Fruit fly (Drosophila melanogaster) whole organism, embryonic: ENCODE results near the gene AstC.

ENCODE experiments used
- CG10366 ChIP-seq: fragments of 200-800 bp; sonication (Bioruptor generic); IDR thresholded peaks from 2 replicates; pipeline ENCODE4 v1.3.6; 2022; ENCODE audit warnings: missing biosample characterization, missing genetic modification characterization
- CG10565 ChIP-seq: fragments of 200-800 bp; sonication (Bioruptor generic); optimal IDR thresholded peaks from 3 replicates; lab custom pipeline; 2016; ENCODE audit warnings: missing biosample characterization, mild to moderate bottlenecking, missing genetic modification characterization
- CG12104 ChIP-seq: fragments of 200-800 bp; sonication (Bioruptor generic); optimal IDR thresholded peaks from 3 replicates; lab custom pipeline; 2016; ENCODE audit warnings: missing biosample characterization, missing genetic modification characterization
- CG12155 ChIP-seq: fragments of 200-800 bp; sonication (Bioruptor generic); optimal IDR thresholded peaks from 3 replicates; lab custom pipeline; 2016; ENCODE audit warnings: missing biosample characterization, missing genetic modification characterization
- CG12391 ChIP-seq: fragments of 200-800 bp; sonication (Bioruptor generic); optimal IDR thresholded peaks from 3 replicates; lab custom pipeline; 2018; ENCODE audit warnings: missing biosample characterization, mild to moderate bottlenecking, missing genetic modification characterization, moderate library complexity
- CG1603 ChIP-seq: fragments of 200-800 bp; sonication (Bioruptor generic); optimal IDR thresholded peaks from 2 replicates; lab custom pipeline; 2019; ENCODE audit warnings: missing biosample characterization, mild to moderate bottlenecking, missing genetic modification characterization, moderate library complexity
- CG16863 ChIP-seq: fragments of 200-800 bp; sonication (Bioruptor generic); optimal IDR thresholded peaks from 3 replicates; lab custom pipeline; 2016; ENCODE audit warnings: missing biosample characterization, missing genetic modification characterization
- CG17385 ChIP-seq: fragments of 200-800 bp; sonication (Bioruptor generic); optimal IDR thresholded peaks from 3 replicates; lab custom pipeline; 2018; ENCODE audit warnings: missing biosample characterization, mild to moderate bottlenecking, missing genetic modification characterization
- CG1792 ChIP-seq: fragments of 200-800 bp; sonication (Bioruptor generic); optimal IDR thresholded peaks from 2 replicates; lab custom pipeline; 2016; ENCODE audit warnings: missing biosample characterization, missing genetic modification characterization
- CG18599 ChIP-seq: fragments of 200-800 bp; sonication (Bioruptor generic); optimal IDR thresholded peaks from 3 replicates; lab custom pipeline; 2017; ENCODE audit warnings: missing biosample characterization, missing genetic modification characterization, mild to moderate bottlenecking, moderate library complexity, missing genetic modification reagents
- CG2199 ChIP-seq: fragments of 200-800 bp; sonication (Bioruptor generic); IDR thresholded peaks from 3 replicates; pipeline ENCODE4 v1.3.6; 2022; ENCODE audit warnings: missing biosample characterization, missing genetic modification characterization
- CG3065 ChIP-seq: fragments of 200-800 bp; sonication (Bioruptor generic); optimal IDR thresholded peaks from 2 replicates; lab custom pipeline; 2016; ENCODE audit warnings: missing biosample characterization, missing genetic modification characterization
- CG32767 ChIP-seq: fragments of 200-800 bp; sonication (Bioruptor generic); IDR thresholded peaks from 2 replicates; pipeline ENCODE4 v1.3.6; 2022; ENCODE audit warnings: missing biosample characterization, missing genetic modification characterization
- CG3995 ChIP-seq: fragments of 200-800 bp; sonication (Bioruptor generic); optimal IDR thresholded peaks from 3 replicates; lab custom pipeline; 2016; ENCODE audit warnings: missing biosample characterization, missing genetic modification characterization
- CG4424 ChIP-seq: fragments of 200-800 bp; sonication (Bioruptor generic); optimal IDR thresholded peaks from 3 replicates; lab custom pipeline; 2016; ENCODE audit warnings: missing biosample characterization, missing genetic modification characterization
- CG6689 ChIP-seq: fragments of 200-800 bp; sonication (Bioruptor generic); IDR thresholded peaks from 2 replicates; pipeline ENCODE4 v1.3.6; 2022; ENCODE audit warnings: missing biosample characterization, missing genetic modification characterization
- CG7928 ChIP-seq: fragments of 200-800 bp; sonication (Bioruptor generic); optimal IDR thresholded peaks from 2 replicates; lab custom pipeline; 2017; ENCODE audit warnings: missing biosample characterization, mild to moderate bottlenecking, missing genetic modification characterization
- CG8765 ChIP-seq: fragments of 200-800 bp; sonication (Bioruptor generic); IDR thresholded peaks from 2 replicates; pipeline ENCODE4 v1.3.6; 2022; ENCODE audit warnings: missing biosample characterization, missing genetic modification characterization
- CG8924 ChIP-seq: fragments of 200-800 bp; optimal IDR thresholded peaks from 3 replicates; lab custom pipeline; 2019; ENCODE audit warnings: missing biosample characterization, mild to moderate bottlenecking, missing genetic modification characterization, moderate library complexity
- CG9437 ChIP-seq: fragments of 200-800 bp; sonication (Bioruptor generic); optimal IDR thresholded peaks from 2 replicates; lab custom pipeline; 2018; ENCODE audit warnings: missing biosample characterization, mild to moderate bottlenecking, missing genetic modification characterization
- CrebB ChIP-seq: fragments of 200-800 bp; sonication (Bioruptor generic); optimal IDR thresholded peaks from 3 replicates; lab custom pipeline; 2018; ENCODE audit warnings: missing biosample characterization, mild to moderate bottlenecking, missing genetic modification characterization
- D19B ChIP-seq: fragments of 200-800 bp; sonication (Bioruptor generic); optimal IDR thresholded peaks from 2 replicates; lab custom pipeline; 2017; ENCODE audit warnings: missing biosample characterization, mild to moderate bottlenecking, missing genetic modification characterization
- Dbx ChIP-seq: fragments of 200-800 bp; sonication (Bioruptor generic); IDR thresholded peaks from 3 replicates; pipeline ENCODE4 v1.3.6; 2022; ENCODE audit warnings: missing biosample characterization, missing genetic modification characterization
- Dip3 ChIP-seq: fragments of 200-800 bp; sonication (Bioruptor generic); optimal IDR thresholded peaks from 3 replicates; lab custom pipeline; 2016; ENCODE audit warnings: missing biosample characterization, missing genetic modification characterization
- H2.0 ChIP-seq: fragments of 200-800 bp; sonication (Bioruptor generic); IDR thresholded peaks from 2 replicates; pipeline ENCODE4 v1.3.6; 2022; ENCODE audit warnings: missing biosample characterization, missing genetic modification characterization
- Hmx ChIP-seq: fragments of 200-800 bp; sonication (Bioruptor generic); optimal IDR thresholded peaks from 2 replicates; lab custom pipeline; 2016; ENCODE audit warnings: missing biosample characterization, missing genetic modification characterization
- MESR4 ChIP-seq: fragments of 200-800 bp; sonication (Bioruptor generic); optimal IDR thresholded peaks from 2 replicates; lab custom pipeline; 2018; ENCODE audit warnings: missing biosample characterization, mild to moderate bottlenecking, missing genetic modification characterization, moderate library complexity
- Oaz ChIP-seq: fragments of 200-800 bp; sonication (Bioruptor generic); IDR thresholded peaks from 2 replicates; pipeline ENCODE4 v1.3.6; 2022; ENCODE audit warnings: missing biosample characterization, missing genetic modification characterization
- Pdp1 ChIP-seq, 2 experiments: fragments of 200-800 bp; sonication (Bioruptor generic); optimal IDR thresholded peaks; 3 replicates each; lab custom pipeline; 2016; ENCODE audit warnings: missing biosample characterization in 2 of 2, missing genetic modification characterization in 2 of 2, mild to moderate bottlenecking in 1 of 2, moderate library complexity in 1 of 2
- Side ChIP-seq: fragments of 200-800 bp; sonication (Bioruptor generic); optimal IDR thresholded peaks from 2 replicates; lab custom pipeline; 2016; ENCODE audit warnings: missing biosample characterization, missing genetic modification characterization
- Taf1 ChIP-seq: fragments of 200-800 bp; sonication (Bioruptor generic); IDR thresholded peaks from 2 replicates; pipeline ENCODE4 v1.3.6; 2022; ENCODE audit warnings: missing biosample characterization, missing genetic modification characterization
- Trl ChIP-seq, 3 experiments: fragments of >200 bp in 2 of 3; fragments of 200-800 bp in 1 of 3; sonication (Bioruptor generic) in 1 of 3; optimal IDR thresholded peaks; 2 replicates in 1 of 3; 3 replicates in 2 of 3; lab custom pipeline; 2016 to 2017; ENCODE audit warnings: missing biosample characterization in 1 of 3, missing genetic modification characterization in 1 of 3
- ara ChIP-seq: fragments of 200-800 bp; sonication (Bioruptor generic); IDR thresholded peaks from 2 replicates; pipeline ENCODE4 v1.3.6; 2022; ENCODE audit warnings: missing biosample characterization, missing genetic modification characterization
- az2 ChIP-seq: fragments of 200-800 bp; sonication (Bioruptor generic); optimal IDR thresholded peaks from 3 replicates; lab custom pipeline; 2016; ENCODE audit warnings: missing biosample characterization, missing genetic modification characterization
- bbx ChIP-seq: fragments of 200-800 bp; sonication (Bioruptor generic); IDR thresholded peaks from 2 replicates; pipeline ENCODE4 v1.3.6; 2022; ENCODE audit warnings: missing biosample characterization, missing genetic modification characterization; ENCODE audit not compliant: partially characterized antibody
- bowl ChIP-seq: fragments of 200-800 bp; sonication (Bioruptor generic); IDR thresholded peaks from 2 replicates; pipeline ENCODE4 v1.3.6; 2022; ENCODE audit warnings: missing biosample characterization, missing genetic modification characterization
- dysf ChIP-seq: fragments of 200-800 bp; sonication (Bioruptor generic); IDR thresholded peaks from 3 replicates; pipeline ENCODE4 v1.3.6; 2022; ENCODE audit warnings: missing biosample characterization, missing genetic modification characterization
- en ChIP-seq: fragments of 200-800 bp; sonication (Bioruptor generic); optimal IDR thresholded peaks from 2 replicates; lab custom pipeline; 2016; ENCODE audit warnings: missing biosample characterization, missing genetic modification characterization
- exex ChIP-seq: fragments of 200-800 bp; sonication (Bioruptor generic); optimal IDR thresholded peaks from 4 replicates; lab custom pipeline; 2018; ENCODE audit warnings: missing biosample characterization, mild to moderate bottlenecking, missing genetic modification characterization, moderate library complexity
- eyg ChIP-seq: fragments of 200-800 bp; sonication (Bioruptor generic); optimal IDR thresholded peaks from 3 replicates; lab custom pipeline; 2016; ENCODE audit warnings: missing biosample characterization, missing genetic modification characterization
- gro ChIP-seq: fragments of 200-800 bp; sonication (Bioruptor generic); optimal IDR thresholded peaks from 2 replicates; lab custom pipeline; 2016; ENCODE audit warnings: missing biosample characterization, missing genetic modification characterization
- hth ChIP-seq: fragments of >200 bp; optimal IDR thresholded peaks from 2 replicates; lab custom pipeline; 2017; ENCODE audit warnings: inconsistent platforms
- kni ChIP-seq: fragments of 200-800 bp; sonication (Bioruptor generic); optimal IDR thresholded peaks from 3 replicates; lab custom pipeline; 2017; ENCODE audit warnings: mild to moderate bottlenecking, missing biosample characterization, missing genetic modification reagents, missing genetic modification characterization
- lola ChIP-seq, 3 experiments: fragments of >200 bp in 2 of 3; fragments of 200-800 bp in 1 of 3; sonication (Bioruptor generic) in 1 of 3; optimal IDR thresholded peaks; 2 replicates each; lab custom pipeline; 2017 to 2019; ENCODE audit warnings: missing biosample characterization in 3 of 3, missing genetic modification characterization in 3 of 3, mild to moderate bottlenecking in 1 of 3, moderate library complexity in 1 of 3
- nerfin-1 ChIP-seq: fragments of 200-800 bp; sonication (Bioruptor generic); optimal IDR thresholded peaks from 3 replicates; lab custom pipeline; 2019; ENCODE audit warnings: missing biosample characterization, mild to moderate bottlenecking, missing genetic modification characterization, moderate library complexity
- nom ChIP-seq: fragments of 200-800 bp; sonication (Bioruptor generic); optimal IDR thresholded peaks from 2 replicates; lab custom pipeline; 2017; ENCODE audit warnings: missing biosample characterization, missing genetic modification characterization, mild to moderate bottlenecking, moderate library complexity, missing genetic modification reagents
- ro ChIP-seq: fragments of 200-800 bp; sonication (Bioruptor generic); IDR thresholded peaks from 2 replicates; pipeline ENCODE4 v1.3.6; 2022; ENCODE audit warnings: missing biosample characterization, missing genetic modification characterization
- salm ChIP-seq: fragments of 200-800 bp; sonication (Bioruptor generic); optimal IDR thresholded peaks from 2 replicates; lab custom pipeline; 2018; ENCODE audit warnings: missing biosample characterization, mild to moderate bottlenecking, missing genetic modification characterization
- so ChIP-seq: fragments of 200-800 bp; sonication (Bioruptor generic); IDR thresholded peaks from 3 replicates; pipeline ENCODE4 v1.3.6; 2022; ENCODE audit warnings: missing biosample characterization, missing genetic modification characterization
- stwl ChIP-seq: fragments of 200-800 bp; sonication (Bioruptor generic); optimal IDR thresholded peaks from 3 replicates; lab custom pipeline; 2018; ENCODE audit warnings: missing biosample characterization, mild to moderate bottlenecking, missing genetic modification characterization, moderate library complexity
- yki ChIP-seq: fragments of >200 bp; optimal IDR thresholded peaks from 3 replicates; lab custom pipeline; 2018

The AstC gene

DNA sequence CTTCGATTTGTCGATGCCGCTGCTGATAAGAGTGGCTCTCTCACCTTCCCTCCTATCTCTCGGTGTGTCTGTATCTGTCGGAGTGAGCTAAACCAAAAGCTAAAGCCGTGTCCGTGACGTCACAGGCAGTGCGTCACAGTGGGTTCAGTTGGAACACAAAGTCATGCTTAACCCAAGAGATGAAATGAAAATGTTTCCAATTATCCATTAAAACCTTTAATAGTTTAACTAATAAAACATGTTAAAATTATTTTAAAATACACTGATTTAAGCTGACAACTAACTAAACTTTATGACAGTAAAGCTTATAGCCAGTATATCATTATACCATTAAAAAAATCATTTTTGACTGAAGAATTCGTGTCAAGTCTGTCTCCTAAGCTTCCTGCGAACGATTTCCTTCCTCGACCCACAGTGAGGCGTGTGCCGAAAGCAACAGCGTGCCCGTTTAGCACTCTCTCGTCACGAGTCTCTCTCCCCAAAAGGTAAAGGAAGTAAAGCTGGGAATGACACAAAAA lies 31.9 kb upstream of the AstC start, which contains the start of gene Idua (continued):
- TF ChIP-seq MESR4 (GFP tag; lab: Kevin White, UChicago) (no peak), CG12391 (tag; lab: Kevin White, UChicago) (peak; percentile 69), CG1792 (GFP tag; lab: Kevin White, UChicago) (no peak), CG12104 (GFP tag; lab: Kevin White, UChicago) (peak; percentile 53), eyg (GFP tag; lab: Kevin White, UChicago) (no peak), Taf1 (GFP tag; lab: Robert Waterston, UW) (no peak), Pdp1 (GFP tag; optimal IDR thresholded peaks at IDR 0.05; lab: Kevin White, UChicago) (peak; percentile 15 to 19), bowl (GFP tag; lab: Robert Waterston, UW) (no peak), CG1603 (tag; lab: Kevin White, UChicago) (no peak), hth (lab: Kevin White, UChicago) (no peak), CG9437 (peak; percentile 57), nom (GFP tag; lab: Kevin White, UChicago) (no peak), CG17385 (peak; percentile 73), H2.0 (GFP tag; lab: Robert Waterston, UW) (peak; percentile 31; the same call in 1 of the 2 replicates), ara (GFP tag; lab: Robert Waterston, UW) (0 out of 2 replicates have a peak, but pooled peaks have one; percentile 3), Side (GFP tag; lab: Kevin White, UChicago) (no peak), stwl (tag; lab: Kevin White, UChicago) (no peak), Trl (optimal IDR thresholded peaks at IDR 0.05; lab: Kevin White, UChicago) (no peak), Trl (GFP tag; optimal IDR thresholded peaks at IDR 0.05; lab: Kevin White, UChicago) (no peak), CG4424 (GFP tag; lab: Kevin White, UChicago) (peak; percentile 68), CrebB (tag; lab: Kevin White, UChicago) (peak; percentile 50), lola (GFP tag; optimal IDR thresholded peaks at IDR 0.05; lab: Kevin White, UChicago) (peak in 1 of 3 experiments; percentile 36), CG7928 (GFP tag; lab: Kevin White, UChicago) (no peak), CG18599 (peak; percentile 91), kni (GFP tag; lab: Kevin White, UChicago) (no peak), CG2199 (GFP tag; lab: Robert Waterston, UW) (no peak), az2 (peak; percentile 58), dysf (GFP tag; lab: Robert Waterston, UW) (peak; percentile 66; the same call in 2 of the 3 replicates), salm (no peak), bbx (no peak), CG8924 (tag; lab: Kevin White, UChicago) (peak; percentile 81), exex (no peak), ro (GFP tag; lab: Robert Waterston, UW) (no peak), CG32767 (GFP tag; lab: Robert Waterston, UW) (peak; percentile 41; the same call in 1 of the 2 replicates), CG3065 (no peak), en (GFP tag; lab: Kevin White, UChicago) (no peak), gro (GFP tag; lab: Kevin White, UChicago) (no peak), CG3995 (GFP tag; lab: Kevin White, UChicago) (no peak), yki (no peak), so (GFP tag; lab: Robert Waterston, UW) (peak; percentile 61; the same call in 1 of the 3 replicates), nerfin-1 (tag; lab: Kevin White, UChicago) (no peak), D19B (GFP tag; lab: Kevin White, UChicago) (peak; percentile 33), Dip3 (peak; percentile 57), CG10565 (GFP tag; lab: Kevin White, UChicago) (no peak), Dbx (GFP tag; lab: Robert Waterston, UW) (peak; percentile 37; the same call in 1 of the 3 replicates), Oaz (0 out of 2 replicates have a peak, but pooled peaks have one; percentile 5), CG8765 (GFP tag; lab: Robert Waterston, UW) (no peak), CG12155 (GFP tag; lab: Kevin White, UChicago) (peak; percentile 36), CG10366 (GFP tag; lab: Robert Waterston, UW) (peak; percentile 25; the same call in 1 of the 2 replicates), CG6689 (GFP tag; lab: Robert Waterston, UW) (peak; percentile 74), CG16863 (peak; percentile 27), Hmx (GFP tag; lab: Kevin White, UChicago) (no peak)
